Fruit fly (Drosophila melanogaster) whole organism, pupa: ENCODE results near the gene CG5342.

Source experiments
- CG14655 ChIP-seq: fragments of 200-800 bp; sonication (Bioruptor generic); optimal IDR thresholded peaks from 3 replicates; lab custom pipeline; 2017; ENCODE audit warnings: mild to moderate bottlenecking, missing biosample characterization, missing genetic modification reagents, missing genetic modification characterization
- CG17806 ChIP-seq: fragments of 200-800 bp; sonication (Bioruptor generic); optimal IDR thresholded peaks from 2 replicates; lab custom pipeline; 2018; ENCODE audit warnings: missing biosample characterization, mild to moderate bottlenecking, missing genetic modification characterization, moderate library complexity
- CG4496 ChIP-seq: fragments of 200-800 bp; sonication (Bioruptor generic); IDR thresholded peaks from 3 replicates; pipeline ENCODE4 v1.3.6; 2022; ENCODE audit warnings: missing biosample characterization, missing genetic modification characterization
- fd96Ca ChIP-seq: fragments of 200-800 bp; sonication (Bioruptor generic); IDR thresholded peaks from 3 replicates; pipeline ENCODE4 v1.3.6; 2022; ENCODE audit warnings: missing biosample characterization, missing genetic modification characterization

- TF ChIP-seq CG14655 (GFP tag; lab: Kevin White, UChicago) (no peak), CG4496 (GFP tag; lab: Robert Waterston, UW) (no peak), fd96Ca (GFP tag; lab: Robert Waterston, UW) (no peak), CG17806 (tag; lab: Kevin White, UChicago) (no peak)
Measured at dm6 chr3R:11542899-11543619, 35.6 kb upstream of the CG5342 start, which contains the start of gene dpr4.
